Fruit fly (Drosophila melanogaster) whole organism, pupa: ENCODE measurements around the gene CG46523.

Source experiments
- CG10348 ChIP-seq: fragments of 200-800 bp; sonication (Bioruptor generic); IDR thresholded peaks from 2 replicates; pipeline ENCODE4 v1.3.6; 2022; ENCODE audit warnings: missing biosample characterization, missing genetic modification characterization
- CG12605 ChIP-seq: fragments of 200-800 bp; sonication (Bioruptor generic); IDR thresholded peaks from 2 replicates; pipeline ENCODE4 v1.3.6; 2022; ENCODE audit warnings: missing biosample characterization, missing genetic modification characterization
- CG13204 ChIP-seq: fragments of 200-800 bp; sonication (Bioruptor generic); optimal IDR thresholded peaks from 2 replicates; lab custom pipeline; 2018; ENCODE audit warnings: missing biosample characterization, mild to moderate bottlenecking, missing genetic modification characterization, moderate library complexity
- CG14655 ChIP-seq: fragments of 200-800 bp; sonication (Bioruptor generic); optimal IDR thresholded peaks from 3 replicates; lab custom pipeline; 2017; ENCODE audit warnings: mild to moderate bottlenecking, missing biosample characterization, missing genetic modification reagents, missing genetic modification characterization
- CG15710 ChIP-seq: fragments of 200-800 bp; sonication (Bioruptor generic); optimal IDR thresholded peaks from 2 replicates; lab custom pipeline; 2018; ENCODE audit warnings: missing biosample characterization, mild to moderate bottlenecking, missing genetic modification characterization, moderate library complexity
- CG17806 ChIP-seq: fragments of 200-800 bp; sonication (Bioruptor generic); optimal IDR thresholded peaks from 2 replicates; lab custom pipeline; 2018; ENCODE audit warnings: missing biosample characterization, mild to moderate bottlenecking, missing genetic modification characterization, moderate library complexity
- CG32121 ChIP-seq: fragments of 200-800 bp; sonication (Bioruptor generic); IDR thresholded peaks from 2 replicates; pipeline ENCODE4 v1.3.6; 2022; ENCODE audit warnings: missing biosample characterization, missing genetic modification characterization
- CG4496 ChIP-seq: fragments of 200-800 bp; sonication (Bioruptor generic); IDR thresholded peaks from 3 replicates; pipeline ENCODE4 v1.3.6; 2022; ENCODE audit warnings: missing biosample characterization, missing genetic modification characterization
- CG8159 ChIP-seq: fragments of 200-800 bp; sonication (Bioruptor generic); optimal IDR thresholded peaks from 3 replicates; lab custom pipeline; 2018; ENCODE audit warnings: missing biosample characterization, mild to moderate bottlenecking, missing genetic modification characterization, moderate library complexity
- CG8301 ChIP-seq: fragments of 200-800 bp; sonication (Bioruptor generic); optimal IDR thresholded peaks from 2 replicates; lab custom pipeline; 2018; ENCODE audit warnings: missing biosample characterization, mild to moderate bottlenecking, missing genetic modification characterization
- CG9948 ChIP-seq: fragments of 200-800 bp; sonication (Bioruptor generic); optimal IDR thresholded peaks from 2 replicates; lab custom pipeline; 2018; ENCODE audit warnings: missing biosample characterization, mild to moderate bottlenecking, missing genetic modification characterization, moderate library complexity
- D1 ChIP-seq: fragments of 200-800 bp; sonication (Bioruptor generic); optimal IDR thresholded peaks from 2 replicates; lab custom pipeline; 2018; ENCODE audit warnings: missing biosample characterization, mild to moderate bottlenecking, missing genetic modification characterization, moderate library complexity
- EcR ChIP-seq: fragments of 200-800 bp; sonication (Bioruptor generic); optimal IDR thresholded peaks from 3 replicates; lab custom pipeline; 2019; ENCODE audit warnings: missing biosample characterization, missing genetic modification characterization, mild to moderate bottlenecking, moderate library complexity, missing genetic modification reagents
- Ets98B ChIP-seq: fragments of 200-800 bp; sonication (Bioruptor generic); IDR thresholded peaks from 2 replicates; pipeline ENCODE4 v1.3.6; 2022; ENCODE audit warnings: missing biosample characterization, missing genetic modification characterization
- Pif1A ChIP-seq: fragments of 200-800 bp; sonication (Bioruptor generic); optimal IDR thresholded peaks from 3 replicates; lab custom pipeline; 2016; ENCODE audit warnings: missing biosample characterization, missing genetic modification characterization
- Pif1B ChIP-seq: fragments of 200-800 bp; sonication (Bioruptor generic); optimal IDR thresholded peaks from 3 replicates; lab custom pipeline; 2016; ENCODE audit warnings: missing biosample characterization, missing genetic modification characterization
- Snoo ChIP-seq: fragments of 200-800 bp; sonication (Bioruptor generic); optimal IDR thresholded peaks from 3 replicates; lab custom pipeline; 2017; ENCODE audit warnings: missing biosample characterization, mild to moderate bottlenecking, missing genetic modification characterization, inconsistent platforms
- fd96Ca ChIP-seq: fragments of 200-800 bp; sonication (Bioruptor generic); IDR thresholded peaks from 3 replicates; pipeline ENCODE4 v1.3.6; 2022; ENCODE audit warnings: missing biosample characterization, missing genetic modification characterization
- gl ChIP-seq: fragments of 200-800 bp; sonication (Bioruptor generic); optimal IDR thresholded peaks from 2 replicates; lab custom pipeline; 2018; ENCODE audit warnings: missing biosample characterization, mild to moderate bottlenecking, missing genetic modification characterization
- rn ChIP-seq: fragments of 200-800 bp; sonication (Bioruptor generic); IDR thresholded peaks from 2 replicates; pipeline ENCODE4 v1.3.6; 2022; ENCODE audit warnings: missing biosample characterization, missing genetic modification characterization

Gene CG46523

dm6 chr3L:1938767-1939166, at the start of gene CG46523, which contains the start of gene CG5687:
Gene CG46523, minus strand, starts transcription at chr3L:1939103.
Gene CG5687, minus strand, starts transcription at chr3L:1939103.
- peak; percentile 59; the same call in 2 of the 3 replicates for TF ChIP-seq CG4496
- no peak for TF ChIP-seq CG17806 (tag; lab: Kevin White, UChicago)

DNA sequence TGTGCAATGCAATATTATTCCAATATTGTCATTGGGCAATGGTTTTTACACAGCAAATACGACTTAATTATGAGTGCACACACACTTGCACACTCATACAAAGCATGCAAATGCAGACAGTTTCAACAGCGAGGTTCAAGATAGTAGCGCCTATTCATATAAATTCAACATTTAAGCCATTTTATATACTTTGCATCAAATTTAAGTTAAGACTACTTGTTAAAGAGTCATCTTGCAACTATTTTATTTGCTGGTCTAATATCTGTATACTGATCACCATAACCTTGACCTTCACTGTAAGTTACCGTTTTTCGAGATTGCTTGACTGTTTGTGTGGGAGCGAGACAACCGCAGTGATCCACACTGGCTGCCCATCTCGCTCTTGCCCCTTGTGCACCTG, 46.5 kb upstream of the CG46523 start:
- no peak for TF ChIP-seq CG13204
- TF ChIP-seq Snoo (tag; lab: Kevin White, UChicago): no peak
- TF ChIP-seq Pif1A: peak; percentile 45
- no peak for TF ChIP-seq CG8301 (tag; lab: Kevin White, UChicago)
- TF ChIP-seq EcR (GFP tag; lab: Kevin White, UChicago): no peak
- TF ChIP-seq Pif1B (GFP tag; lab: Kevin White, UChicago): peak; percentile 38
- no peak for TF ChIP-seq fd96Ca (GFP tag; lab: Robert Waterston, UW)
- peak; percentile 60; the same call in 2 of the 3 replicates for TF ChIP-seq CG4496

- peak; percentile 33 for TF ChIP-seq Pif1A
- TF ChIP-seq CG9948 (tag; lab: Kevin White, UChicago): peak; percentile 34
- peak; percentile 7 for TF ChIP-seq CG8159 (tag; lab: Kevin White, UChicago)
- no peak for TF ChIP-seq Pif1B (GFP tag; lab: Kevin White, UChicago)
Observed at dm6 chr3L:1976760-1977159, 37.9 kb upstream of the CG46523 start.

dm6 chr3L:1971103-1971742, 32.3 kb upstream of the CG46523 start, which contains the start of the genes CG11815 and acs:
Gene CG11815, minus strand, starts transcription at chr3L:1971200.
Gene acs, plus strand, starts transcription at chr3L:1971638.
- TF ChIP-seq CG4496 (peak; percentile 44; the same call in 1 of the 3 replicates), CG9948 (tag; lab: Kevin White, UChicago) (no peak), EcR (GFP tag; lab: Kevin White, UChicago) (peak; percentile 82)

DNA sequence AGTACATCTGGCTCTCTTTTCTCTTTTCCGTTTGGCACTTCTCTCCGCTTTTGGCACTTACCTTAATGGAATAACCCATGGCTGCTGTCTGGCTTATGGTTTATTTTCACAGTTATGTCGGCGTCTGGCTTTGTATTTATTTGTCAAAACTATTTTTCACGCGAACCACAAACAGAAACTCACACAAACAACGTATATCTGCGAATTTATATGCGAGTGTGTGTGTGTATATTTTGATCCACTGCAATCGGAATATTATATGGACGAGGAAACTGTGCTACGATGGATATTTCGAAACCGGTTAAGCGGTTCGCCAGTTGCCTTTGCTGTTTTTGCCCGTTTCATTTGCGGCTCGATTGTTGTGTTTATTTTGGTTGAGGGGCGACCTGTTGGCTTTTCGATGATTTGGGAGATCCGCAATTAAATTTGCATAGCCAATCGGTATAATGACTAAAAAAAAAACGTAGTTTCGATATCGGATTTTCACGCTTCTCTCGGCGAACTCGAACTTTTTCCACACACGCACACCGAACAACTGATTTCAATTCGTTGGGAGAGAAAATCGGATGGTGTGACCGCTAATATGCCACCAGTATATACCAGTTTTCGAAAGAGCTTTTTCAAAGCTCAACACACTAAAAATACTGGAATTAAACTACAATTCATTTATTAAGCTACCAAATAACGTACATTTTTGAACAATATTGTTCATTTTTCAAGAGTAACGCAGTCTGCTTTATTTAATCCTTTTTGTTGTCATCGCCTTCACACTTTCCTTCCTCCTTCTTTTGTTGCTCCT, 30.8 kb upstream of the CG46523 start, which contains the start of gene CG1927:
Gene CG1927, minus strand, starts transcription at position 541 of the 799 bp plus-strand sequence.
- no peak for TF ChIP-seq CG32121 (GFP tag; lab: Robert Waterston, UW)
- TF ChIP-seq Ets98B (GFP tag; lab: Robert Waterston, UW): peak; percentile 9; the same call in 1 of the 2 replicates
- TF ChIP-seq CG4496: 0 out of 3 replicates have a peak, but pooled peaks have one; percentile 26
- TF ChIP-seq EcR (GFP tag; lab: Kevin White, UChicago): no peak
- no peak for TF ChIP-seq rn (GFP tag; lab: Robert Waterston, UW)
- no peak for TF ChIP-seq fd96Ca (GFP tag; lab: Robert Waterston, UW)
- TF ChIP-seq CG14655 (GFP tag; lab: Kevin White, UChicago): no peak

- TF ChIP-seq CG8301 (tag; lab: Kevin White, UChicago) (no peak), EcR (GFP tag; lab: Kevin White, UChicago) (no peak), CG15710 (no peak), CG17806 (tag; lab: Kevin White, UChicago) (no peak), D1 (no peak), CG8159 (tag; lab: Kevin White, UChicago) (no peak), CG13204 (no peak), Ets98B (GFP tag; lab: Robert Waterston, UW) (no peak), fd96Ca (GFP tag; lab: Robert Waterston, UW) (no peak), CG32121 (GFP tag; lab: Robert Waterston, UW) (no peak), rn (GFP tag; lab: Robert Waterston, UW) (no peak), Pif1B (GFP tag; lab: Kevin White, UChicago) (no peak), CG10348 (GFP tag; lab: Robert Waterston, UW) (no peak), CG12605 (GFP tag; lab: Robert Waterston, UW) (no peak), Snoo (tag; lab: Kevin White, UChicago) (no peak), CG9948 (tag; lab: Kevin White, UChicago) (no peak), CG4496 (no peak), gl (tag; lab: Kevin White, UChicago) (no peak), Pif1A (no peak)
Observed at dm6 chr3L:1968805-1969378, 30.0 kb upstream of the CG46523 start.

dm6 chr3L:1968401-1968800, 29.5 kb upstream of the CG46523 start:
- TF ChIP-seq CG15710 (no peak), gl (tag; lab: Kevin White, UChicago) (no peak), Ets98B (GFP tag; lab: Robert Waterston, UW) (no peak), CG10348 (GFP tag; lab: Robert Waterston, UW) (no peak), CG32121 (GFP tag; lab: Robert Waterston, UW) (no peak), Snoo (tag; lab: Kevin White, UChicago) (no peak), rn (GFP tag; lab: Robert Waterston, UW) (no peak), CG4496 (no peak)
